Worm (Caenorhabditis elegans): ENCODE results near the gene ZK813.5.

- TF ChIP-seq ztf-29 (GFP tag; IDR thresholded peaks at IDR 0.05) (no peak), ref-1 (GFP tag; conservative IDR thresholded peaks at IDR 0.05) (no peak), flt-1 (GFP tag; IDR thresholded peaks at IDR 0.05) (peak; percentile 36; the same call in 1 of the 2 replicates), cog-1 (tag; optimal IDR thresholded peaks at IDR 0.05) (no peak)
Observed at ce11 chrX:3467004-3467761, 16.2 kb upstream of the ZK813.5 start.

Measured in whole organism, midembryonic.